Worm (Caenorhabditis elegans) whole organism, early embryonic: Measurements from ENCODE around the gene D1005.10.

Source experiments
- B0310.2 ChIP-seq: sonication (generic microtip); optimal IDR thresholded peaks from 2 replicates; lab custom pipeline; 2016; ENCODE audit warnings: mild to moderate bottlenecking, missing genetic modification characterization, missing compliant biosample characterization
- F13C5.2 ChIP-seq: sonication (generic microtip); optimal IDR thresholded peaks from 2 replicates; lab custom pipeline; 2017; ENCODE audit warnings: mild to moderate bottlenecking, missing genetic modification characterization, inconsistent platforms, missing compliant biosample characterization
- ama-1 ChIP-seq: fragments of 150-350 bp; optimal IDR thresholded peaks from 2 replicates; lab custom pipeline; 2014
- ceh-13 ChIP-seq: fragments of 200-800 bp; sonication (Bioruptor generic); optimal IDR thresholded peaks from 2 replicates; lab custom pipeline; 2018; ENCODE audit warnings: mild to moderate bottlenecking, missing genetic modification characterization, missing compliant biosample characterization
- ceh-36 ChIP-seq: sonication (generic microtip); optimal IDR thresholded peaks from 2 replicates; lab custom pipeline; 2016; ENCODE audit warnings: missing genetic modification characterization, inconsistent platforms, missing compliant biosample characterization
- flt-1 ChIP-seq: fragments of 200-800 bp; sonication (Bioruptor generic); IDR thresholded peaks from 2 replicates; pipeline ENCODE4 v1.3.6; 2022; ENCODE audit warnings: missing genetic modification characterization, missing compliant biosample characterization
- hmg-4 ChIP-seq: fragments of 200-800 bp; sonication (Bioruptor generic); optimal IDR thresholded peaks from 2 replicates; lab custom pipeline; 2018; ENCODE audit warnings: mild to moderate bottlenecking, missing genetic modification characterization, missing compliant biosample characterization
- hnd-1 ChIP-seq: sonication (generic microtip); optimal IDR thresholded peaks from 2 replicates; lab custom pipeline; 2016; ENCODE audit warnings: missing genetic modification characterization, missing compliant biosample characterization
- pes-1 ChIP-seq: fragments of 200-800 bp; sonication (Bioruptor generic); IDR thresholded peaks from 2 replicates; pipeline ENCODE4 v1.3.6; 2022; ENCODE audit warnings: missing genetic modification reagents, missing genetic modification characterization, missing compliant biosample characterization
- scrt-1 ChIP-seq: fragments of 200-800 bp; sonication (Bioruptor generic); IDR thresholded peaks from 2 replicates; pipeline ENCODE4 v1.3.6; 2022; ENCODE audit warnings: missing genetic modification characterization, missing compliant biosample characterization
- sea-1 ChIP-seq: fragments of 200-800 bp; sonication (Bioruptor generic); conservative IDR thresholded peaks from 2 replicates; pipeline ENCODE4 v1.3.6; 2022; ENCODE audit warnings: missing genetic modification characterization, missing compliant biosample characterization
- tbx-11 ChIP-seq: fragments of 200-800 bp; sonication (Bioruptor generic); IDR thresholded peaks from 2 replicates; pipeline ENCODE4 v1.3.6; 2022; ENCODE audit warnings: missing genetic modification characterization, missing compliant biosample characterization
- tbx-37 ChIP-seq: fragments of 200-800 bp; sonication (Bioruptor generic); conservative IDR thresholded peaks from 2 replicates; pipeline ENCODE4 v1.3.6; 2022; ENCODE audit warnings: missing genetic modification reagents, missing genetic modification characterization, missing compliant biosample characterization
- tra-4 ChIP-seq: sonication (generic microtip); optimal IDR thresholded peaks from 2 replicates; lab custom pipeline; 2017; ENCODE audit warnings: missing genetic modification characterization, missing compliant biosample characterization

DNA sequence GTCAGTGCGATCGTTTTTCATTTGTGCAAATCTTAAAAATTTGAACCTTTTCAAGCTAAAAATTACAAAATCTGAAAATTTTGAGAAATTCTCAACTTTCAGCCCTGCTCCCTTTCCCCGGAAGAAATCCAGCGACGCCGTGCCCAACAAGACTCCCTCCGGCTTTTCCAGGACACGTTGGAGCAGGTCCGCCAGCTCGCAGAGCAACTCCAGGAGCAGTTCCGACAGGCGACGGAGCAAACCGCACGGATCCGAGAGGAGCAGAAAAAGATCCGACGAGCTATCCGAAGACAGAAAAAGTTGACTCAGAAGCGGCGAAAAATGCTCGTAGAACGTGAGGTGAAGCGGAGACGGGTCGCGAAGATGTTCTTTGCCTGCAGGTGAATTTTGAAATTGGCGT lies 34.7 kb downstream of the D1005.10 start:
- no peak for TF ChIP-seq tbx-37 (GFP tag; lab: Robert Waterston, UW)
- TF ChIP-seq scrt-1 (GFP tag; lab: Robert Waterston, UW): no peak
- no peak for TF ChIP-seq hnd-1 (tag; lab: Kevin White, UChicago)
- no peak for TF ChIP-seq pes-1 (GFP tag; lab: Robert Waterston, UW)
- no peak for TF ChIP-seq flt-1 (GFP tag; lab: Robert Waterston, UW)
- no peak for TF ChIP-seq sea-1
- no peak for TF ChIP-seq ceh-13 (GFP tag; lab: Kevin White, UChicago)
- TF ChIP-seq tra-4 (tag; lab: Kevin White, UChicago): no peak
- TF ChIP-seq ama-1 (lab: Kevin White, UChicago): no peak
- TF ChIP-seq B0310.2 (tag; lab: Kevin White, UChicago): no peak
- TF ChIP-seq F13C5.2 (tag; lab: Kevin White, UChicago): no peak
- no peak for TF ChIP-seq tbx-11 (GFP tag; lab: Robert Waterston, UW)
- TF ChIP-seq hmg-4: no peak
- TF ChIP-seq ceh-36: no peak
